Fruit fly (Drosophila melanogaster) whole organism, pupa: Measurements from ENCODE around the gene CG6511.

Experiments used
- CG10348 ChIP-seq: fragments of 200-800 bp; sonication (Bioruptor generic); IDR thresholded peaks from 2 replicates; pipeline ENCODE4 v1.3.6; 2022; ENCODE audit warnings: missing biosample characterization, missing genetic modification characterization
- CG12605 ChIP-seq: fragments of 200-800 bp; sonication (Bioruptor generic); IDR thresholded peaks from 2 replicates; pipeline ENCODE4 v1.3.6; 2022; ENCODE audit warnings: missing biosample characterization, missing genetic modification characterization
- CG13204 ChIP-seq: fragments of 200-800 bp; sonication (Bioruptor generic); optimal IDR thresholded peaks from 2 replicates; lab custom pipeline; 2018; ENCODE audit warnings: missing biosample characterization, mild to moderate bottlenecking, missing genetic modification characterization, moderate library complexity
- CG14655 ChIP-seq: fragments of 200-800 bp; sonication (Bioruptor generic); optimal IDR thresholded peaks from 3 replicates; lab custom pipeline; 2017; ENCODE audit warnings: mild to moderate bottlenecking, missing biosample characterization, missing genetic modification reagents, missing genetic modification characterization
- CG15710 ChIP-seq: fragments of 200-800 bp; sonication (Bioruptor generic); optimal IDR thresholded peaks from 2 replicates; lab custom pipeline; 2018; ENCODE audit warnings: missing biosample characterization, mild to moderate bottlenecking, missing genetic modification characterization, moderate library complexity
- CG17806 ChIP-seq: fragments of 200-800 bp; sonication (Bioruptor generic); optimal IDR thresholded peaks from 2 replicates; lab custom pipeline; 2018; ENCODE audit warnings: missing biosample characterization, mild to moderate bottlenecking, missing genetic modification characterization, moderate library complexity
- CG32121 ChIP-seq: fragments of 200-800 bp; sonication (Bioruptor generic); IDR thresholded peaks from 2 replicates; pipeline ENCODE4 v1.3.6; 2022; ENCODE audit warnings: missing biosample characterization, missing genetic modification characterization
- CG34367 ChIP-seq: fragments of 200-800 bp; sonication (Bioruptor generic); optimal IDR thresholded peaks from 2 replicates; lab custom pipeline; 2018; ENCODE audit warnings: missing biosample characterization, mild to moderate bottlenecking, missing genetic modification characterization
- CG4496 ChIP-seq: fragments of 200-800 bp; sonication (Bioruptor generic); IDR thresholded peaks from 3 replicates; pipeline ENCODE4 v1.3.6; 2022; ENCODE audit warnings: missing biosample characterization, missing genetic modification characterization
- CG8159 ChIP-seq: fragments of 200-800 bp; sonication (Bioruptor generic); optimal IDR thresholded peaks from 3 replicates; lab custom pipeline; 2018; ENCODE audit warnings: missing biosample characterization, mild to moderate bottlenecking, missing genetic modification characterization, moderate library complexity
- CG8301 ChIP-seq: fragments of 200-800 bp; sonication (Bioruptor generic); optimal IDR thresholded peaks from 2 replicates; lab custom pipeline; 2018; ENCODE audit warnings: missing biosample characterization, mild to moderate bottlenecking, missing genetic modification characterization
- CG9948 ChIP-seq: fragments of 200-800 bp; sonication (Bioruptor generic); optimal IDR thresholded peaks from 2 replicates; lab custom pipeline; 2018; ENCODE audit warnings: missing biosample characterization, mild to moderate bottlenecking, missing genetic modification characterization, moderate library complexity
- D1 ChIP-seq: fragments of 200-800 bp; sonication (Bioruptor generic); optimal IDR thresholded peaks from 2 replicates; lab custom pipeline; 2018; ENCODE audit warnings: missing biosample characterization, mild to moderate bottlenecking, missing genetic modification characterization, moderate library complexity
- EcR ChIP-seq: fragments of 200-800 bp; sonication (Bioruptor generic); optimal IDR thresholded peaks from 3 replicates; lab custom pipeline; 2019; ENCODE audit warnings: missing biosample characterization, missing genetic modification characterization, mild to moderate bottlenecking, moderate library complexity, missing genetic modification reagents
- Ets98B ChIP-seq: fragments of 200-800 bp; sonication (Bioruptor generic); IDR thresholded peaks from 2 replicates; pipeline ENCODE4 v1.3.6; 2022; ENCODE audit warnings: missing biosample characterization, missing genetic modification characterization
- Pif1A ChIP-seq: fragments of 200-800 bp; sonication (Bioruptor generic); optimal IDR thresholded peaks from 3 replicates; lab custom pipeline; 2016; ENCODE audit warnings: missing biosample characterization, missing genetic modification characterization
- Pif1B ChIP-seq: fragments of 200-800 bp; sonication (Bioruptor generic); optimal IDR thresholded peaks from 3 replicates; lab custom pipeline; 2016; ENCODE audit warnings: missing biosample characterization, missing genetic modification characterization
- Snoo ChIP-seq: fragments of 200-800 bp; sonication (Bioruptor generic); optimal IDR thresholded peaks from 3 replicates; lab custom pipeline; 2017; ENCODE audit warnings: missing biosample characterization, mild to moderate bottlenecking, missing genetic modification characterization, inconsistent platforms
- fd96Ca ChIP-seq: fragments of 200-800 bp; sonication (Bioruptor generic); IDR thresholded peaks from 3 replicates; pipeline ENCODE4 v1.3.6; 2022; ENCODE audit warnings: missing biosample characterization, missing genetic modification characterization
- gl ChIP-seq: fragments of 200-800 bp; sonication (Bioruptor generic); optimal IDR thresholded peaks from 2 replicates; lab custom pipeline; 2018; ENCODE audit warnings: missing biosample characterization, mild to moderate bottlenecking, missing genetic modification characterization
- rn ChIP-seq: fragments of 200-800 bp; sonication (Bioruptor generic); IDR thresholded peaks from 2 replicates; pipeline ENCODE4 v1.3.6; 2022; ENCODE audit warnings: missing biosample characterization, missing genetic modification characterization

The CG6511 gene

dm6 chr3L:8772998-8773684, 52.0 kb downstream of the CG6511 start:
- TF ChIP-seq CG4496 (GFP tag; lab: Robert Waterston, UW), result peak; percentile 72; the same call in 2 of the 3 replicates
- peak; percentile 64 for TF ChIP-seq CG9948 (tag; lab: Kevin White, UChicago)
- TF ChIP-seq gl (tag; lab: Kevin White, UChicago), result peak; percentile 27
- peak; percentile 55 for TF ChIP-seq EcR
- TF ChIP-seq fd96Ca (GFP tag; lab: Robert Waterston, UW), result 0 out of 3 replicates have a peak, but pooled peaks have one; percentile 57
- peak; percentile 67 for TF ChIP-seq CG8301 (tag; lab: Kevin White, UChicago)
- no peak for TF ChIP-seq CG10348 (GFP tag; lab: Robert Waterston, UW)
- TF ChIP-seq Snoo, result peak; percentile 12
- TF ChIP-seq Pif1A, result peak; percentile 70
- peak; percentile 65 for TF ChIP-seq CG14655 (GFP tag; lab: Kevin White, UChicago)
- TF ChIP-seq CG13204, result peak; percentile 7
- TF ChIP-seq Ets98B (GFP tag; lab: Robert Waterston, UW), result peak; percentile 70
- peak; percentile 71 for TF ChIP-seq CG34367 (tag; lab: Kevin White, UChicago)
- peak; percentile 22 for TF ChIP-seq Pif1B (GFP tag; lab: Kevin White, UChicago)
- peak; percentile 66 for TF ChIP-seq CG12605
- no peak for TF ChIP-seq rn
- TF ChIP-seq CG17806 (tag; lab: Kevin White, UChicago), result peak; percentile 75
- TF ChIP-seq CG32121, result peak; percentile 65
- TF ChIP-seq CG8159 (tag; lab: Kevin White, UChicago), result peak; percentile 77
- peak; percentile 52 for TF ChIP-seq D1 (tag; lab: Kevin White, UChicago)
- peak; percentile 73 for TF ChIP-seq CG15710 (tag; lab: Kevin White, UChicago)

DNA sequence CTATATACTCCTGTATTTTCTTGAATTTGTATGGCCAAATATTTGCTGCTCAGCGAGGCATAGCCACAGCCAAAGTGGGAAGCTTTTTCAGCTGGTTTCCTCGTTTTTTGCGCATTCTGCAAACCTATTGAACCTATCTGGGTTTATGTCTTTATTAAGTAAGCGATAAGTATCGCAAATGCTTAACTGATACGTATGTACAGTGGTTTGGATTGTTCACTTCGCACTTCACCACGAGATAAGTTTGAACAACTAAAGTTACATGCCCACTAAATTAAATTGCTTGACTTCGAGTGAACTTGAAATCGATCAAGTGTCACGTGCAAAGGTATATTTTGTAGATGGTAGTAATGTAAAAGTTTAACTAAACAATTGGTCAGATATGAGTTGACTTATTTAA, 52.6 kb downstream of the CG6511 start:
- TF ChIP-seq CG4496 (GFP tag; lab: Robert Waterston, UW), result no peak
- TF ChIP-seq CG14655 (GFP tag; lab: Kevin White, UChicago), result no peak
- TF ChIP-seq CG34367 (tag; lab: Kevin White, UChicago), result no peak
- TF ChIP-seq CG17806 (tag; lab: Kevin White, UChicago), result no peak
- no peak for TF ChIP-seq EcR
- no peak for TF ChIP-seq CG13204
- TF ChIP-seq gl (tag; lab: Kevin White, UChicago), result no peak
- TF ChIP-seq Snoo, result no peak
- TF ChIP-seq CG32121, result no peak
- TF ChIP-seq fd96Ca (GFP tag; lab: Robert Waterston, UW), result no peak
- no peak for TF ChIP-seq CG8159 (tag; lab: Kevin White, UChicago)
- no peak for TF ChIP-seq Ets98B (GFP tag; lab: Robert Waterston, UW)
- no peak for TF ChIP-seq CG10348 (GFP tag; lab: Robert Waterston, UW)
- no peak for TF ChIP-seq CG12605
- TF ChIP-seq CG15710 (tag; lab: Kevin White, UChicago), result no peak
- TF ChIP-seq CG9948 (tag; lab: Kevin White, UChicago), result no peak

DNA sequence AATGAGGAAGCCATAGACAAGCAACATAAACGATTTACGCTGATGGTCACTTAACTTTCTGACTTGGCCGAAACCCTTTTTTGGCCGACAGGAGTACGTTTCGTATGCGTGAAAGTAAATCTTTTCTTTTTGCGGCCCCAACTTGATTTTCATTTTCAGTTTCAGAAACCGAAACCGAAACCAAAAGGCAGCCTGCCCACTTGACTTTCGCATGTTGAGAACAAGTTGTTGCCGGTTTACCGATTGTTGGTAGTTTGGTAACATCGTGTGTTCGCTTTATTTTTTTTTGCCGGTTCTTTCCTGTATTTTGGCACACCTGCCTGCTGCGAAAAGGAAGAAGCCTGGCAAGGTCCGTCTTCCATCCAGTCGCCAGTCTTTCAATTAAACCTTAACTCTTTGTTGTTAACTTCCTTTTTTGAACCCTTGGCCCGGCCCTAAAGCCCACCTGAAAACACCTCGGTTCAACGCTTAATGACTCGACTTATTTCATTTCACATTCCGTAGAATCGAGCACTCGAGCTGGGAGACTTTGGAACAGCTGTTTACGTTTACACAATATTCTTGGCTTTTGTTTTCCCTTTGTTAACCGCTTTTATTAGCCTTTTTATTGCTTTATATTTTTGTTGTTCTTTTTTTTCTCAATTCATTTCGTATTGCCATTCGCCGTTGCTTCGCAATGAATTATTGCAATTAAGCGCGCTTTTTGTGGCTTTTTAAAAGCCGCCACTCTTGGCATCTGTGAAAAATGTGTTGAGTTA, 54.0 kb downstream of the CG6511 start:
- TF ChIP-seq CG4496 (GFP tag; lab: Robert Waterston, UW) (no peak), CG34367 (tag; lab: Kevin White, UChicago) (peak; percentile 11), Snoo (no peak), CG32121 (no peak), CG12605 (no peak), EcR (peak; percentile 58), CG8301 (tag; lab: Kevin White, UChicago) (no peak), CG9948 (tag; lab: Kevin White, UChicago) (no peak), CG8159 (tag; lab: Kevin White, UChicago) (peak; percentile 37), rn (no peak), fd96Ca (GFP tag; lab: Robert Waterston, UW) (no peak), Pif1A (peak; percentile 0), CG13204 (peak; percentile 53), CG14655 (GFP tag; lab: Kevin White, UChicago) (no peak), CG17806 (tag; lab: Kevin White, UChicago) (no peak), CG15710 (tag; lab: Kevin White, UChicago) (peak; percentile 25), D1 (tag; lab: Kevin White, UChicago) (no peak), Ets98B (GFP tag; lab: Robert Waterston, UW) (no peak), gl (tag; lab: Kevin White, UChicago) (peak; percentile 58), Pif1B (GFP tag; lab: Kevin White, UChicago) (no peak), CG10348 (GFP tag; lab: Robert Waterston, UW) (no peak)
